Worm (Caenorhabditis elegans) whole organism, L2 larva: ENCODE data around the gene ZK856.19.
A peak's percentile ranks its signal among the peaks of the same experiment; 100 is the strongest.

Experiments
- R02D3.7 ChIP-seq: fragments of 150-350 bp; optimal IDR thresholded peaks from 2 replicates; lab custom pipeline; 2014; ENCODE audit warnings: missing biosample characterization, missing genetic modification characterization
- egl-27 ChIP-seq: sonication (generic microtip); optimal IDR thresholded peaks from 3 replicates; lab custom pipeline; 2017; ENCODE audit warnings: missing biosample characterization, missing genetic modification reagents, missing genetic modification characterization
- skn-1 ChIP-seq: sonication (generic microtip); optimal IDR thresholded peaks from 2 replicates; lab custom pipeline; 2017; ENCODE audit warnings: missing biosample characterization, missing genetic modification characterization
- sma-9 ChIP-seq, 2 experiments: fragments of 150-350 bp in 1 of 2; sonication (generic microtip) in 1 of 2; optimal IDR thresholded peaks; 2 replicates each; lab custom pipeline; 2014 to 2016; ENCODE audit warnings: missing genetic modification characterization in 2 of 2, mild to moderate bottlenecking in 1 of 2, missing biosample characterization in 1 of 2, missing compliant biosample characterization in 1 of 2, missing genetic modification reagents in 1 of 2, moderate library complexity in 1 of 2
- snpc-4 ChIP-seq: fragments of 150-350 bp; optimal IDR thresholded peaks from 2 replicates; lab custom pipeline; 2014; ENCODE audit warnings: missing biosample characterization, missing genetic modification characterization
- ztf-4 ChIP-seq: fragments of 150-350 bp; optimal IDR thresholded peaks from 2 replicates; lab custom pipeline; 2014; ENCODE audit warnings: missing biosample characterization, missing genetic modification characterization

DNA sequence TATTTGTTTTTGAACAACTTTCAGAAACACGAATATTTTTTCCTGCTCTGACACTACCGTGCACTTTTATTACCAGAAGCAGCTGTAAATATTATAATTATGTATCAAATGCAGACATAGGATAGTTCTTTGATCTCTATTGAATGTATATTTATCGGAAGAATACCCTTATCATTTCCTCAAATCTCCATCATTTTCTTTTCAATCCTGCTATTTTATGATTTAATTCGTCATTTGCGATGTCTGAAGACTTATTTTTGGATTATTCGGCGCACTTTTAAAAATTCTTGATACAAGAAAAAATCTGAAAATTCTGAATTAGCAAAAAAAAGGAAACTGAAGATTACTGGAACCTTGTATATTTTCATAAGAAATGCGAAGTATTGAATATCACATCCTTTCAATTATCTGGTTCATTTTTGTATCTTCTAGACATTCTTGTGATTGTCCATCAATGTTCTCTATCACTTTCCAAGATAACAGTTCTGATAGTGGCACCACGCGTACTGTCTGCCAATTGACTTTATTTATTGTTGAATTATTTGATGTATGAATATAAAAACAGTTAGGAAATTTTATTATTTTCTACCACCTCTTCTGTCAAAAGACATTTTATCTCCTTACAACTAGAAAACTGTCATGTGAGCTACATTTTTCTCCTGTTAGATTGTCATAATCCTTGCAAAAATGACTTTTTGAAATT lies 39.5 kb upstream of the ZK856.19 start:
- no peak for TF ChIP-seq skn-1 (tag; lab: Kevin White, UChicago)
- no peak for TF ChIP-seq snpc-4
- TF ChIP-seq ztf-4 (tag; lab: Kevin White, UChicago) = no peak
- TF ChIP-seq egl-27 (tag; lab: Kevin White, UChicago) = no peak
- peak; percentile 41 for TF ChIP-seq sma-9 (GFP tag; optimal IDR thresholded peaks at IDR 0.05; lab: Kevin White, UChicago)
- TF ChIP-seq sma-9 (tag; optimal IDR thresholded peaks at IDR 0.05; lab: Kevin White, UChicago) = no peak
- TF ChIP-seq R02D3.7 (tag; lab: Kevin White, UChicago) = no peak
